Worm (Caenorhabditis elegans) whole organism, early embryonic: Measurements from ENCODE around the gene M04C3.5.

ENCODE experiments used
- B0310.2 ChIP-seq: sonication (generic microtip); optimal IDR thresholded peaks from 2 replicates; lab custom pipeline; 2016; ENCODE audit warnings: mild to moderate bottlenecking, missing genetic modification characterization, missing compliant biosample characterization
- ama-1 ChIP-seq: fragments of 150-350 bp; optimal IDR thresholded peaks from 2 replicates; lab custom pipeline; 2014
- ceh-13 ChIP-seq: fragments of 200-800 bp; sonication (Bioruptor generic); optimal IDR thresholded peaks from 2 replicates; lab custom pipeline; 2018; ENCODE audit warnings: mild to moderate bottlenecking, missing genetic modification characterization, missing compliant biosample characterization
- flt-1 ChIP-seq: fragments of 200-800 bp; sonication (Bioruptor generic); IDR thresholded peaks from 2 replicates; pipeline ENCODE4 v1.3.6; 2022; ENCODE audit warnings: missing genetic modification characterization, missing compliant biosample characterization
- hmbx-1 ChIP-seq: sonication (generic microtip); optimal IDR thresholded peaks from 2 replicates; lab custom pipeline; 2016; ENCODE audit warnings: mild to moderate bottlenecking, missing genetic modification characterization, missing compliant biosample characterization
- scrt-1 ChIP-seq: fragments of 200-800 bp; sonication (Bioruptor generic); IDR thresholded peaks from 2 replicates; pipeline ENCODE4 v1.3.6; 2022; ENCODE audit warnings: missing genetic modification characterization, missing compliant biosample characterization
- tra-4 ChIP-seq: sonication (generic microtip); optimal IDR thresholded peaks from 2 replicates; lab custom pipeline; 2017; ENCODE audit warnings: missing genetic modification characterization, missing compliant biosample characterization

DNA sequence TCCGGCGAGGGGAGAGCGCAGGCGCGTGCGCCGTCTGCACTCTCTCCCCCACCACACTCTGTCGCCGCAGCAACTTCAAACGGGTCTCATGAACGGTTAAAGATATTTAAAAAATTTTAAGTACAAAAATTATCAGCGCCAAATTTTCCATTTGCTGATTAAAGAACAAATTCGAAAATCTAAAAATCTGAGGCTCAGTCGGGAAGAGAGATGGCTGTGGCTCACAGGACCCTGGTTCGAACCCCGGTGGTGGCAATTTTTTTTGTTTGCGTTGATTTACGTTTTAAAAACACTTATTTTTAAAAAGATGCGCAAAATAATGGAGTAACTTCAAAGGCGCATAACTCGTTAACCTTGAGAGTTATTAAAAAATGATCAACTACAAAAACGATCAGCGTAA lies 47.6 kb downstream of the M04C3.5 start:
- TF ChIP-seq scrt-1 (GFP tag; lab: Robert Waterston, UW) (no peak), ceh-13 (GFP tag; lab: Kevin White, UChicago) (no peak), ama-1 (lab: Kevin White, UChicago) (no peak), hmbx-1 (no peak), flt-1 (no peak), B0310.2 (tag; lab: Kevin White, UChicago) (no peak), tra-4 (no peak)
